Fruit fly (Drosophila melanogaster) whole organism, prepupa: ENCODE measurements around the gene CG11498.

Experiments used
- Blimp-1 ChIP-seq: fragments of 200-800 bp; sonication (Bioruptor generic); optimal IDR thresholded peaks from 3 replicates; lab custom pipeline; 2017; ENCODE audit warnings: missing biosample characterization, missing genetic modification characterization, mild to moderate bottlenecking, moderate library complexity, missing genetic modification reagents
- CG10631 ChIP-seq: fragments of 200-800 bp; sonication (Bioruptor generic); optimal IDR thresholded peaks from 2 replicates; lab custom pipeline; 2016; ENCODE audit warnings: missing biosample characterization, missing genetic modification characterization
- CG10669 ChIP-seq: fragments of 200-800 bp; sonication (Bioruptor generic); optimal IDR thresholded peaks from 3 replicates; lab custom pipeline; 2018; ENCODE audit warnings: missing biosample characterization, mild to moderate bottlenecking, missing genetic modification characterization, moderate library complexity
- CG15336 ChIP-seq: fragments of 200-800 bp; sonication (Bioruptor generic); IDR thresholded peaks from 2 replicates; pipeline ENCODE4 v1.3.6; 2022; ENCODE audit warnings: missing biosample characterization, missing genetic modification characterization
- CG1621 ChIP-seq: fragments of 200-800 bp; sonication (Bioruptor generic); optimal IDR thresholded peaks from 3 replicates; lab custom pipeline; 2018; ENCODE audit warnings: missing biosample characterization, mild to moderate bottlenecking, missing genetic modification characterization
- CG16779 ChIP-seq: fragments of 200-800 bp; sonication (Bioruptor generic); optimal IDR thresholded peaks from 3 replicates; lab custom pipeline; 2017; ENCODE audit warnings: missing biosample characterization, mild to moderate bottlenecking, missing genetic modification characterization
- CG3032 ChIP-seq: fragments of 200-800 bp; optimal IDR thresholded peaks from 2 replicates; lab custom pipeline; 2019; ENCODE audit warnings: missing biosample characterization, mild to moderate bottlenecking, missing genetic modification characterization, moderate library complexity
- CG31627 ChIP-seq: fragments of 200-800 bp; sonication (Bioruptor generic); optimal IDR thresholded peaks from 3 replicates; lab custom pipeline; 2016; ENCODE audit warnings: missing biosample characterization, missing genetic modification characterization
- CG32006 ChIP-seq: fragments of 200-800 bp; sonication (Bioruptor generic); optimal IDR thresholded peaks from 3 replicates; lab custom pipeline; 2017; ENCODE audit warnings: missing biosample characterization, mild to moderate bottlenecking, missing genetic modification characterization
- CG34406 ChIP-seq: fragments of 200-800 bp; sonication (Bioruptor generic); optimal IDR thresholded peaks from 3 replicates; lab custom pipeline; 2016; ENCODE audit warnings: missing biosample characterization, missing genetic modification characterization
- CG3919 ChIP-seq: fragments of 200-800 bp; sonication (Bioruptor generic); optimal IDR thresholded peaks from 3 replicates; lab custom pipeline; 2016; ENCODE audit warnings: missing biosample characterization, missing genetic modification characterization
- CG6276 ChIP-seq: fragments of 200-800 bp; sonication (Bioruptor generic); optimal IDR thresholded peaks from 2 replicates; lab custom pipeline; 2017; ENCODE audit warnings: missing biosample characterization, mild to moderate bottlenecking, missing genetic modification characterization
- CG6792 ChIP-seq: fragments of 200-800 bp; sonication (Bioruptor generic); optimal IDR thresholded peaks from 3 replicates; lab custom pipeline; 2016; ENCODE audit warnings: missing biosample characterization, missing genetic modification characterization
- CG6808 ChIP-seq: fragments of 200-800 bp; sonication (Bioruptor generic); optimal IDR thresholded peaks from 3 replicates; lab custom pipeline; 2017; ENCODE audit warnings: missing biosample characterization, missing genetic modification characterization, mild to moderate bottlenecking, moderate library complexity, missing genetic modification reagents
- CG6854 ChIP-seq: fragments of 200-800 bp; sonication (Bioruptor generic); optimal IDR thresholded peaks from 2 replicates; lab custom pipeline; 2017; ENCODE audit warnings: missing biosample characterization, mild to moderate bottlenecking, missing genetic modification characterization
- CG7368 ChIP-seq: fragments of 200-800 bp; sonication (Bioruptor generic); optimal IDR thresholded peaks from 3 replicates; lab custom pipeline; 2016; ENCODE audit warnings: missing biosample characterization, missing genetic modification characterization
- CG8119 ChIP-seq: fragments of 200-800 bp; sonication (Bioruptor generic); IDR thresholded peaks from 3 replicates; pipeline ENCODE4 v1.3.6; 2022; ENCODE audit warnings: missing biosample characterization, missing genetic modification characterization
- CG8319 ChIP-seq: fragments of 200-800 bp; sonication (Bioruptor generic); optimal IDR thresholded peaks from 3 replicates; lab custom pipeline; 2016; ENCODE audit warnings: missing biosample characterization, missing genetic modification characterization
- CG8632 ChIP-seq: fragments of 200-800 bp; sonication (Bioruptor generic); optimal IDR thresholded peaks from 3 replicates; lab custom pipeline; 2016; ENCODE audit warnings: missing biosample characterization, missing genetic modification characterization
- CG9139 ChIP-seq: fragments of 200-800 bp; sonication (Bioruptor generic); optimal IDR thresholded peaks from 3 replicates; lab custom pipeline; 2017; ENCODE audit warnings: missing biosample characterization, mild to moderate bottlenecking, missing genetic modification characterization
- Eip75B ChIP-seq: fragments of 200-800 bp; sonication (Bioruptor generic); optimal IDR thresholded peaks from 3 replicates; lab custom pipeline; 2016; ENCODE audit warnings: missing biosample characterization, missing genetic modification characterization
- Eip78C ChIP-seq: fragments of 200-800 bp; sonication (Bioruptor generic); peaks from one replicate; lab custom pipeline; 2016; ENCODE audit warnings: missing biosample characterization, missing genetic modification characterization
- Ets21C ChIP-seq: fragments of 200-800 bp; sonication (Bioruptor generic); optimal IDR thresholded peaks from 3 replicates; lab custom pipeline; 2016; ENCODE audit warnings: missing biosample characterization, missing genetic modification characterization
- Hr39 ChIP-seq: fragments of 200-800 bp; sonication (Bioruptor generic); optimal IDR thresholded peaks from 2 replicates; lab custom pipeline; 2016; ENCODE audit warnings: missing biosample characterization, missing genetic modification characterization
- Met ChIP-seq: fragments of 200-800 bp; sonication (Bioruptor generic); optimal IDR thresholded peaks from 3 replicates; lab custom pipeline; 2016; ENCODE audit warnings: missing biosample characterization, missing genetic modification characterization
- OdsH ChIP-seq: fragments of 200-800 bp; sonication (Bioruptor generic); optimal IDR thresholded peaks from 3 replicates; lab custom pipeline; 2016; ENCODE audit warnings: missing biosample characterization, missing genetic modification characterization
- Smox ChIP-seq: fragments of 200-800 bp; sonication (Bioruptor generic); optimal IDR thresholded peaks from 3 replicates; lab custom pipeline; 2016; ENCODE audit warnings: missing biosample characterization, missing genetic modification characterization
- Sox14 ChIP-seq: fragments of 200-800 bp; sonication (Bioruptor generic); optimal IDR thresholded peaks from 3 replicates; lab custom pipeline; 2016; ENCODE audit warnings: missing biosample characterization, missing genetic modification characterization
- Sox15 ChIP-seq: fragments of 200-800 bp; sonication (Bioruptor generic); optimal IDR thresholded peaks from 3 replicates; lab custom pipeline; 2016; ENCODE audit warnings: missing biosample characterization, missing genetic modification characterization
- acj6 ChIP-seq: fragments of 200-800 bp; sonication (Bioruptor generic); optimal IDR thresholded peaks from 3 replicates; lab custom pipeline; 2016; ENCODE audit warnings: missing biosample characterization, missing genetic modification characterization
- eg ChIP-seq: fragments of 200-800 bp; sonication (Bioruptor generic); IDR thresholded peaks from 3 replicates; pipeline ENCODE4 v1.3.6; 2022; ENCODE audit warnings: missing biosample characterization, missing genetic modification characterization
- esn ChIP-seq: fragments of 200-800 bp; sonication (Bioruptor generic); optimal IDR thresholded peaks from 2 replicates; lab custom pipeline; 2016; ENCODE audit warnings: missing biosample characterization, mild to moderate bottlenecking, missing genetic modification characterization, moderate library complexity
- fd59A ChIP-seq: fragments of 200-800 bp; sonication (Bioruptor generic); optimal IDR thresholded peaks from 2 replicates; lab custom pipeline; 2017; ENCODE audit warnings: missing biosample characterization, mild to moderate bottlenecking, missing genetic modification characterization, missing genetic modification reagents
- lz ChIP-seq: fragments of 200-800 bp; sonication (Bioruptor generic); optimal IDR thresholded peaks from 3 replicates; lab custom pipeline; 2016; ENCODE audit warnings: missing biosample characterization, missing genetic modification characterization
- net ChIP-seq: fragments of 200-800 bp; sonication (Bioruptor generic); optimal IDR thresholded peaks from 3 replicates; lab custom pipeline; 2016; ENCODE audit warnings: missing biosample characterization, missing genetic modification characterization
- salr ChIP-seq, 2 experiments: fragments of 200-800 bp; sonication (Bioruptor generic); optimal IDR thresholded peaks; 3 replicates each; lab custom pipeline; 2016 to 2018; ENCODE audit warnings: missing biosample characterization in 2 of 2, missing genetic modification characterization in 2 of 2, mild to moderate bottlenecking in 1 of 2
- svp ChIP-seq: fragments of 200-800 bp; sonication (Bioruptor generic); peaks from one replicate; lab custom pipeline; 2016; ENCODE audit warnings: missing biosample characterization, missing genetic modification characterization
- topi ChIP-seq: fragments of 200-800 bp; sonication (Bioruptor generic); optimal IDR thresholded peaks from 3 replicates; lab custom pipeline; 2016; ENCODE audit warnings: missing biosample characterization, missing genetic modification characterization
- vri ChIP-seq: fragments of 200-800 bp; sonication (Bioruptor generic); optimal IDR thresholded peaks from 3 replicates; lab custom pipeline; 2016; ENCODE audit warnings: missing biosample characterization, mild to moderate bottlenecking, missing genetic modification characterization

CG11498 gene

dm6 chr3R:30208766-30209484, 48.7 kb upstream of the CG11498 start, which contains the start of gene RpS7 (continued):
- TF ChIP-seq Smox (GFP tag; lab: Kevin White, UChicago) (peak; percentile 46), CG8632 (peak; percentile 59), Hr39 (GFP tag; lab: Kevin White, UChicago) (peak; percentile 34), OdsH (GFP tag; lab: Kevin White, UChicago) (peak; percentile 54), Eip75B (peak; percentile 37), svp (GFP tag; lab: Kevin White, UChicago) (peak; percentile 84), CG6854 (peak; percentile 94), CG32006 (GFP tag; lab: Kevin White, UChicago) (no peak), CG3032 (peak; percentile 47), CG8119 (GFP tag; lab: Robert Waterston, UW) (peak; percentile 42; the same call in 2 of the 3 replicates), CG31627 (peak; percentile 47), CG15336 (GFP tag; lab: Robert Waterston, UW) (no peak; the same call in 1 of the 2 replicates), fd59A (no peak), esn (peak; percentile 68), vri (GFP tag; lab: Kevin White, UChicago) (peak; percentile 62), CG6276 (GFP tag; lab: Kevin White, UChicago) (peak; percentile 39), Sox14 (peak; percentile 30), salr (GFP tag; optimal IDR thresholded peaks at IDR 0.05; lab: Kevin White, UChicago) (peak; percentile 8 to 61), CG6808 (GFP tag; lab: Kevin White, UChicago) (peak; percentile 72), CG8319 (peak; percentile 61), lz (GFP tag; lab: Kevin White, UChicago) (peak; percentile 57), CG16779 (tag; lab: Kevin White, UChicago) (peak; percentile 70), topi (GFP tag; lab: Kevin White, UChicago) (peak; percentile 73), CG6792 (GFP tag; lab: Kevin White, UChicago) (peak; percentile 35), CG3919 (peak; percentile 80), Met (GFP tag; lab: Kevin White, UChicago) (peak; percentile 59), CG34406 (GFP tag; lab: Kevin White, UChicago) (peak; percentile 71), Ets21C (GFP tag; lab: Kevin White, UChicago) (peak; percentile 21), CG7368 (GFP tag; lab: Kevin White, UChicago) (peak; percentile 78), CG9139 (GFP tag; lab: Kevin White, UChicago) (peak; percentile 76), Sox15 (GFP tag; lab: Kevin White, UChicago) (no peak)

DNA sequence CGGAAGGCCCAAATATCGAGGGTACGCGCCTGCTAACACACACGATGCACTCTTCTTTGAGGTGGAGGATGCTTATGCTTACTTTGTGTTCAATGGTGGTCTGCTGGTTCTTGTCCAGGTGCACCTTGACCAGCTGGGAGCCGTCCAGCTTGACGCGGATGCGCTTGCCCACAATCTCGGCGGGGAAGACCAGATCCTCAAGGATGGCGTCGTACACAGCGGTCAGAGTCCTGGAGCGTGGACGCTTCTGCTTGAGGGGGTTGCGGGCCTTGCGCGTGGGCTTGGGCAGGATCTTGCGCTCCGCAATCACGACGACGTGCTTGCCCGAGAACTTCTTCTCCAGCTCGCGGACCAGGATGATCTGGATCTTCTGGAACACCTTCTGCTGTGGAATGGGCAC, 47.7 kb upstream of the CG11498 start:
- no peak for TF ChIP-seq net (GFP tag; lab: Kevin White, UChicago)
- no peak for TF ChIP-seq Blimp-1 (GFP tag; lab: Kevin White, UChicago)

dm6 chr3R:30205946-30206345, 45.7 kb upstream of the CG11498 start:
- no peak for TF ChIP-seq CG10631 (GFP tag; lab: Kevin White, UChicago)
- TF ChIP-seq esn, result peak; percentile 1
- TF ChIP-seq Eip78C (GFP tag; lab: Kevin White, UChicago), result peak; percentile 4
- 0 out of 3 replicates have a peak, but pooled peaks have one; percentile 10 for TF ChIP-seq eg
- no peak for TF ChIP-seq fd59A

dm6 chr3R:30204004-30204603, 43.8 kb upstream of the CG11498 start:
- TF ChIP-seq CG10669 (GFP tag; lab: Kevin White, UChicago), result no peak
- no peak for TF ChIP-seq acj6
- TF ChIP-seq Met (GFP tag; lab: Kevin White, UChicago), result no peak
- peak; percentile 19 for TF ChIP-seq svp (GFP tag; lab: Kevin White, UChicago)
- no peak for TF ChIP-seq CG1621 (tag; lab: Kevin White, UChicago)
